Worm (Caenorhabditis elegans) whole organism, late embryonic: ENCODE results near the gene T23G7.3.

ENCODE experiments used
- ceh-14 ChIP-seq: sonication (generic microtip); optimal IDR thresholded peaks from 2 replicates; lab custom pipeline; 2016; ENCODE audit warnings: missing genotype, missing genetic modification characterization, missing compliant biosample characterization
- nhr-11 ChIP-seq: fragments of 150-350 bp; optimal IDR thresholded peaks from 2 replicates; lab custom pipeline; 2014; ENCODE audit warnings: missing biosample characterization, missing genetic modification characterization
- pha-4 ChIP-seq: fragments of 150-350 bp; optimal IDR thresholded peaks from 2 replicates; lab custom pipeline; 2018; ENCODE audit warnings: missing biosample characterization, missing genetic modification reagents, missing genetic modification characterization

DNA sequence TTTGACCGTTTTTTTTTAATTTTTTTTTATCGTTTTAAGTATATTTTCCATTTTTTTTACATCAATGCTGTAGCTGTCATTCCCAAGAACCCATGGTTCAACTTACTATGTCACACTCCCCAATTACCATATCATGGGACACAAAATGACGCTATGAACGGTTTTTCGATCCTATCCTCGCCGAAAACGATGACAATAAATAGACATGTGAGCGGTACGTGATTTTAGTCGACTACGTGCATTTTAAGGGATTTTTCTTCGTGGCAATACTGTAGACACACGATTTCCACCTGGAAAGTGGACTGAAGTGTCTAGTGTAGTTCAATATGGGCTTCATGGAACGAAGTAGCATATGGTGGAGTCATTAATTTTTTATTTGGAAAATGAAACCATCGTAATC lies 11.4 kb downstream of the T23G7.3 start:
- TF ChIP-seq ceh-14 (tag; lab: Kevin White, UChicago) (no peak), pha-4 (tag; lab: Kevin White, UChicago) (no peak), nhr-11 (tag; lab: Kevin White, UChicago) (no peak)
